Worm (Caenorhabditis elegans) whole organism, L2 larva: ENCODE results near the gene B0001.4.

Source experiments
- elt-1 ChIP-seq: fragments of 150-350 bp; optimal IDR thresholded peaks from 2 replicates; lab custom pipeline; 2014; ENCODE audit warnings: missing biosample characterization, missing genetic modification characterization
- elt-3 ChIP-seq: sonication (generic microtip); optimal IDR thresholded peaks from 2 replicates; lab custom pipeline; 2017; ENCODE audit warnings: missing biosample characterization, missing genetic modification characterization
- nhr-10 ChIP-seq: sonication (generic microtip); optimal IDR thresholded peaks from 2 replicates; lab custom pipeline; 2017; ENCODE audit warnings: missing biosample characterization, missing genetic modification characterization
- nhr-11 ChIP-seq: fragments of 150-350 bp; optimal IDR thresholded peaks from 2 replicates; lab custom pipeline; 2014; ENCODE audit warnings: missing biosample characterization, missing genetic modification characterization
- nhr-25 ChIP-seq: fragments of 150-350 bp; sonication (generic microtip); optimal IDR thresholded peaks from 3 replicates; lab custom pipeline; 2014; ENCODE audit warnings: missing biosample characterization, missing genetic modification characterization
- nhr-77 ChIP-seq: fragments of 150-350 bp; optimal IDR thresholded peaks from 2 replicates; lab custom pipeline; 2014; ENCODE audit warnings: missing biosample characterization, missing genetic modification characterization
- peb-1 ChIP-seq: fragments of 150-350 bp; optimal IDR thresholded peaks from 2 replicates; lab custom pipeline; 2014; ENCODE audit warnings: missing biosample characterization, missing genetic modification characterization
- sma-9 ChIP-seq, 2 experiments: fragments of 150-350 bp in 1 of 2; sonication (generic microtip) in 1 of 2; optimal IDR thresholded peaks; 2 replicates each; lab custom pipeline; 2014 to 2016; ENCODE audit warnings: missing genetic modification characterization in 2 of 2, mild to moderate bottlenecking in 1 of 2, missing biosample characterization in 1 of 2, missing compliant biosample characterization in 1 of 2, missing genetic modification reagents in 1 of 2, moderate library complexity in 1 of 2
- snpc-4 ChIP-seq: fragments of 150-350 bp; optimal IDR thresholded peaks from 2 replicates; lab custom pipeline; 2014; ENCODE audit warnings: missing biosample characterization, missing genetic modification characterization
- unc-55 ChIP-seq: fragments of 150-350 bp; sonication (generic microtip); optimal IDR thresholded peaks from 3 replicates; lab custom pipeline; 2014; ENCODE audit warnings: missing biosample characterization, missing genetic modification reagents, missing genetic modification characterization
- ztf-11 ChIP-seq: sonication (generic microtip); optimal IDR thresholded peaks from 2 replicates; lab custom pipeline; 2017; ENCODE audit warnings: missing biosample characterization, missing genetic modification characterization
- ztf-4 ChIP-seq: fragments of 150-350 bp; optimal IDR thresholded peaks from 2 replicates; lab custom pipeline; 2014; ENCODE audit warnings: missing biosample characterization, missing genetic modification characterization

DNA sequence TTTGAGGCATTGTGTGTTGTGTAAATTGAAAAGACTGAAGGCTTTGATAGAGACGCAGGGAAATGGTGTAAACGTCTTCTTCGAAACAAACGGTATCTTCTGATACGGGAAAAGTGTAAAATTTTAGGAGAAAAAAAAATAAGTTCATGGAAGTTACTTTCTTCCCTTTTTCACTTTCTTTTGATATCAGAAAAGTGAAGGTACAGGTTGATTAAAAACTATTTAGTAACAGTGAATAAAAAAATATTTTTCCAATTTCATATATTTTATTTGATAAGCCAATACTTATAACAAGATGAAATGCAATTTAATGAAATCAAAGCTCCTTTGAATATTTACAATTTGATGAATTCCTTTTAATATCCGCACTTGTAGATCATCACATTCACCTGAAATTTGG is 27.7 kb downstream of the B0001.4 start, which contains the start of gene col-129:
- TF ChIP-seq unc-55 (GFP tag; lab: Kevin White, UChicago) (no peak), nhr-77 (no peak), snpc-4 (tag; lab: Kevin White, UChicago) (no peak), nhr-11 (tag; lab: Kevin White, UChicago) (no peak), ztf-4 (tag; lab: Kevin White, UChicago) (no peak), sma-9 (GFP tag; optimal IDR thresholded peaks at IDR 0.05; lab: Kevin White, UChicago) (no peak), sma-9 (tag; optimal IDR thresholded peaks at IDR 0.05; lab: Kevin White, UChicago) (no peak), peb-1 (no peak), elt-3 (tag; lab: Kevin White, UChicago) (no peak), ztf-11 (no peak), nhr-25 (no peak), nhr-10 (tag; lab: Kevin White, UChicago) (no peak), elt-1 (no peak)
